Worm (Caenorhabditis elegans) whole organism, L4 larva: ENCODE results near the gene fbxb-13.

Experiments
- ceh-82 ChIP-seq: sonication (generic microtip); optimal IDR thresholded peaks from 2 replicates; lab custom pipeline; 2017; ENCODE audit warnings: missing biosample characterization, missing genetic modification characterization
- daf-19 ChIP-seq: fragments of 200-800 bp; sonication (Bioruptor generic); conservative IDR thresholded peaks from 2 replicates; pipeline ENCODE4 v1.3.6; 2022; ENCODE audit warnings: missing genetic modification characterization, missing compliant biosample characterization
- dpl-1 ChIP-seq: fragments of 150-350 bp; optimal IDR thresholded peaks from 2 replicates; lab custom pipeline; 2014; ENCODE audit warnings: missing biosample characterization, missing genetic modification reagents, missing genetic modification characterization
- dve-1 ChIP-seq: sonication (generic microtip); optimal IDR thresholded peaks from 2 replicates; lab custom pipeline; 2017; ENCODE audit warnings: antibody characterized with exemption, mild to moderate bottlenecking, missing genetic modification characterization, missing compliant biosample characterization; ENCODE audit not compliant: insufficient read depth
- lin-13 ChIP-seq: fragments of 150-350 bp; optimal IDR thresholded peaks from 2 replicates; lab custom pipeline; 2014; ENCODE audit warnings: missing biosample characterization, missing genetic modification reagents, missing genetic modification characterization
- lsy-2 ChIP-seq, 2 experiments: fragments of 150-350 bp in 1 of 2; sonication (generic microtip) in 1 of 2; optimal IDR thresholded peaks; 2 replicates each; lab custom pipeline; 2014 to 2017; ENCODE audit warnings: missing biosample characterization in 2 of 2, missing genetic modification characterization in 2 of 2
- unc-62 ChIP-seq, 3 experiments: fragments of 150-350 bp in 1 of 3; sonication (generic microtip); optimal IDR thresholded peaks in 2 of 3; peaks in 1 of 3; 1 replicate in 1 of 3; 2 replicates in 2 of 3; lab custom pipeline; 2014 to 2017; ENCODE audit warnings: missing biosample characterization in 3 of 3, missing genetic modification characterization in 3 of 3, missing genetic modification reagents in 3 of 3, missing genotype in 1 of 3

ce11 chrII:1787208-1787607 lies 869 bp upstream of the fbxb-13 start:
- no peak for TF ChIP-seq lin-13
- peak in 1 of 2 experiments; percentile 97 for TF ChIP-seq unc-62 (GFP tag; optimal IDR thresholded peaks at IDR 0.05 in 1 of 2; lab: Kevin White, UChicago)
- TF ChIP-seq unc-62 (tag; optimal IDR thresholded peaks at IDR 0.05; lab: Kevin White, UChicago), result no peak
- TF ChIP-seq ceh-82 (tag; lab: Kevin White, UChicago), result no peak
- TF ChIP-seq dpl-1 (GFP tag; lab: Kevin White, UChicago), result no peak
- TF ChIP-seq lsy-2 (tag; optimal IDR thresholded peaks at IDR 0.05; lab: Kevin White, UChicago), result no peak
- no peak for TF ChIP-seq daf-19
- no peak for TF ChIP-seq dve-1 (tag; lab: Kevin White, UChicago)
